Worm (Caenorhabditis elegans) whole organism, mixed stage, embryonic: ENCODE data around the gene bath-5.

ENCODE experiments used
- elt-1 ChIP-seq: sonication (generic microtip); optimal IDR thresholded peaks from 2 replicates; lab custom pipeline; 2017; ENCODE audit warnings: missing genetic modification characterization, mild to moderate bottlenecking, missing compliant biosample characterization, antibody characterized with exemption, moderate library complexity, borderline replicate concordance; ENCODE audit not compliant: insufficient read depth
- nhr-76 ChIP-seq: sonication (generic microtip); optimal IDR thresholded peaks from 2 replicates; lab custom pipeline; 2017; ENCODE audit warnings: missing biosample characterization, missing genetic modification characterization
- pha-4 ChIP-seq: fragments of 150-350 bp; optimal IDR thresholded peaks from 2 replicates; lab custom pipeline; 2018; ENCODE audit warnings: missing biosample characterization, missing genetic modification reagents, missing genetic modification characterization

ce11 chrII:2080425-2080824 is 48.7 kb upstream of the bath-5 start, which contains the start of gene F07E5.9:
- no peak for TF ChIP-seq elt-1
- no peak for TF ChIP-seq nhr-76
- TF ChIP-seq pha-4 (tag; lab: Kevin White, UChicago) = no peak
